Worm (Caenorhabditis elegans): ENCODE results near the gene mif-1.
A peak's percentile ranks its signal among the peaks of the same experiment; 100 is the strongest.

The mif-1 gene

DNA sequence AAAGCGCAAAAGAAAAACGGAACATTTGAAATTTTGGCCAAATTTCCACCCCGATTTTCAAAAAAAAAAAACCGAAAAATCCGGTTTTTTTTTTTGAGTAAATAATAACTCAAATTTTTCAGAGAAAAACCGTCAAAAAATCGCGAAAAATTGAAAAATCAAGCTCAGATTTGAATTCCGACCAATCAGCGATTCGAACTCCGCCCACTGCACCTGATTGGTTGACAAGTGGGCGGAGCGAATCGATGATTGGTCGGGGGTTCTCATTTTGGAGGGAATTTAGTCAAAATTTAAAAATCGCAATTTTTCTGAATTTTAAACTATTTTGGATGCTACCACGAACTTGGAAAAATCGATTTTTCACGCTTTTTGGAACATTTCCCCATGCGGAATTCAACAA lies 18.9 kb upstream of the mif-1 start:
- TF ChIP-seq dao-5 (tag; optimal IDR thresholded peaks at IDR 0.05), result no peak
- TF ChIP-seq him-1 (tag; optimal IDR thresholded peaks at IDR 0.05), result no peak
- no peak for TF ChIP-seq W03F9.2 (tag; optimal IDR thresholded peaks at IDR 0.05)

- TF ChIP-seq W03F9.2 (tag; optimal IDR thresholded peaks at IDR 0.05) (no peak), dao-5 (tag; optimal IDR thresholded peaks at IDR 0.05) (no peak), him-1 (tag; optimal IDR thresholded peaks at IDR 0.05) (no peak)
Measured at ce11 chrIII:11829585-11830195, 18.3 kb upstream of the mif-1 start.

DNA sequence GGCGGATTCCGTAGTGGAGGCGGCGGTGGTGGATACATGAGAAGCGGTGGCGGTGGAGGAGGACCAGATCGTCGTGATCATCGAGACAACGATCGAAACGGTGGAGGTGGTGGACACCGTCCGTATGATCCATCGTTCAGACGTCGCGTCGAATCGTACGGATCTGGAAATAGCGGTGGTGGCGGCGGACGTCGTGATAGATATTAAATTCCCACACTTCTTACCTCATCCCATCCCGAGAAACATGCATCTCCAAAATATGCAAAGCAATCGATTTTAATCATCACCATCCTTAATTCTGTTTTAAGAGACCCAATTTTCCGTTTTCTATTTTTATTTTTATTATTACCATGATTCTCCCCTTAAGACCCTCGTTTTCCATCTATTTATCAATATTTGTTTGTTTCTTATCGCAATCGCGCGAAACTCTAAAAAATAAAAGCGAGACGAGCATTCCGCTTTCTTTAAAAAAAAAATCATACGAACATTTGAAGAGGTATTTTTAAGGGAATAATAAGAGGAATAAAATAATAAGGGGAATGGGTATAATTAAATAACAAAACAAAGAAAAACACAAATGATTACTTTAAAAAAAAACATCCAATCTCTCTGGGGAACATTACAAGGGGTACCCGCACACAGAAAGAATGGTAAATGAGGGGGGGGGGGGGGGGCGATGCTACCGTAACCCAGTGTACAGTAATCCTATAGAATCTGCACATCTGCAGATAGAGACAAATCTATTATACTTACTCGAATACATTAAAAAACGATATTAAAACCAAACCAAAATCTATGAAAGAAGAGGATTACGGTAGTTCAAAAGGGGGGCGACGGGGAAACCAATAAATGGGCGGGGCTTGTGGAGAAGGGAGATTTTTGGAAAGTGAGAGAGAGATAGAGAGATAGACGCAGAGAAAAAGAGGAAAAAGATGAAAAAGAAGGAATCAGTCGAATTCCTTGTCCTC lies 17.1 kb upstream of the mif-1 start:
- no peak for TF ChIP-seq him-1 (tag; optimal IDR thresholded peaks at IDR 0.05)
- peak; percentile 60 for TF ChIP-seq dao-5 (tag; optimal IDR thresholded peaks at IDR 0.05)
- TF ChIP-seq W03F9.2 (tag; optimal IDR thresholded peaks at IDR 0.05), result no peak

- TF ChIP-seq him-1 (tag; optimal IDR thresholded peaks at IDR 0.05), result no peak
Measured at ce11 chrIII:11833449-11833848, 14.5 kb upstream of the mif-1 start.

- TF ChIP-seq dao-5 (tag; optimal IDR thresholded peaks at IDR 0.05) (no peak), W03F9.2 (tag; optimal IDR thresholded peaks at IDR 0.05) (no peak), him-1 (tag; optimal IDR thresholded peaks at IDR 0.05) (no peak)
Measured at ce11 chrIII:11834168-11834567, 13.8 kb upstream of the mif-1 start.

- TF ChIP-seq him-1 (tag; optimal IDR thresholded peaks at IDR 0.05) (no peak), W03F9.2 (tag; optimal IDR thresholded peaks at IDR 0.05) (peak; percentile 46)
Measured at ce11 chrIII:11834783-11835182, 13.2 kb upstream of the mif-1 start.

ce11 chrIII:11836054-11836453 lies 11.9 kb upstream of the mif-1 start:
- TF ChIP-seq W03F9.2 (tag; optimal IDR thresholded peaks at IDR 0.05) (no peak), dao-5 (tag; optimal IDR thresholded peaks at IDR 0.05) (no peak), him-1 (tag; optimal IDR thresholded peaks at IDR 0.05) (no peak)

ce11 chrIII:11836734-11837133 lies 11.2 kb upstream of the mif-1 start:
- no peak for TF ChIP-seq W03F9.2 (tag; optimal IDR thresholded peaks at IDR 0.05)
- TF ChIP-seq dao-5 (tag; optimal IDR thresholded peaks at IDR 0.05), result no peak
- no peak for TF ChIP-seq him-1 (tag; optimal IDR thresholded peaks at IDR 0.05)

DNA sequence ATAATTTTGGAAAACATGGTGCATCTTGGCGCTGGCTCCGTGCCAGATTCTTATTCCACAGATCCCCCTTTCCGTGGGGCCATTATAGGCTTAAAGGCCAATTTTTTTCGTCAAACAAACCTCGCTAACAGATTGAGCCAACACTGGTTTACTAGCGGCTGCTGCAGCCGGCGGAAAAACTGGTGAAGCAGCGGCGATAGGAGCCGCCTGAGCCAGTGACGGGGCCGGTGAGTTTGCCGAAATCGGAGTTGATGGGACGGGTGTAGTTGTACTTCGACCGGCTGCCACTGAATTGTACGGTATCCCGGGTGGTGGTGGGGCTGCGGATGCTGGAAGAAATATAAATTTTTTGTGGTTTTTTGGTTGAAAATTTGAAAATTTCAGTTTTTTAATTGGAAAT lies 6.2 kb upstream of the mif-1 start:
- TF ChIP-seq W03F9.2 (tag; optimal IDR thresholded peaks at IDR 0.05) (no peak), him-1 (tag; optimal IDR thresholded peaks at IDR 0.05) (no peak), dao-5 (tag; optimal IDR thresholded peaks at IDR 0.05) (no peak)

DNA sequence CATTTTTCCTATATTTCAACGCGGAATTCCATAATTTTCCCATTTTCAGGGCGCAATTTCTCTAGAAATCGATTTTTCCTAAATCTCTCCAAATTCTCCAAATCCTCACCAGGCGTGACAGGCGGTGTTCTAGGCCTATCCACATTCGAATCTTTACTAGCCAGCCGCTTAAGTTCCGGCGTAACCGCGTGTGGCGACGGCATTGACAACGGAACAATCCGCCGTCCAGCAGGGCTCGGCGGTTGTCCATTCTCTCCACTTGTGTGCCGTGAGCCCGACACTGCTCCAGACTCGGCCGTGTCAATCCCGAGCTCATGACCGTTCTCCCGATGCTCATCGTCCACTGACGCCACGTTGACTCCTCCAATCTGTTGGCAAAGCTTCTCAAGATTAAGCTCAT lies 4.9 kb upstream of the mif-1 start:
- TF ChIP-seq dao-5 (tag; optimal IDR thresholded peaks at IDR 0.05) (no peak), him-1 (tag; optimal IDR thresholded peaks at IDR 0.05) (no peak), W03F9.2 (tag; optimal IDR thresholded peaks at IDR 0.05) (no peak)

DNA sequence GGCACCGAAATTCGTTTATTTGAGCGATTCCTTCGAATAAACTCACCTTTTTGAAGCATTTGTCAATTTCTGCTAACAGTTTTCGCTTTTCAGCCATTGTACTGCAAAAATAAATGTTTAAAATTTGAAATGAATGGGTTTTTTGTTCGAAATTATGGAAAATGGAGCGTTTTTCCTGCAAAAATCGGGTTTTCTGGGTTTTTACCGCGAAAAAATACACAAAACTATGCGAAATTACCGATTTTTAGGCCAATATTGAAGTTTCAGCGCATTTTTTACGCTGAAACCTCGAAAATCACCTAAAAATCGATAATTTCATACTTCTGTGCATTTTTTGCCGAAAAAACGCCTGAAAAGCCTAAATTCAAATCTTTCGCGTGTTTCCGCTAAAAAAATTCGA lies 1.6 kb upstream of the mif-1 start, which contains the start of gene ntl-3:
Gene ntl-3, minus strand, starts transcription at position 101 of the 400 bp plus-strand sequence.
- no peak for TF ChIP-seq W03F9.2 (tag; optimal IDR thresholded peaks at IDR 0.05)
- TF ChIP-seq dao-5 (tag; optimal IDR thresholded peaks at IDR 0.05), result no peak
- no peak for TF ChIP-seq him-1 (tag; optimal IDR thresholded peaks at IDR 0.05)

DNA sequence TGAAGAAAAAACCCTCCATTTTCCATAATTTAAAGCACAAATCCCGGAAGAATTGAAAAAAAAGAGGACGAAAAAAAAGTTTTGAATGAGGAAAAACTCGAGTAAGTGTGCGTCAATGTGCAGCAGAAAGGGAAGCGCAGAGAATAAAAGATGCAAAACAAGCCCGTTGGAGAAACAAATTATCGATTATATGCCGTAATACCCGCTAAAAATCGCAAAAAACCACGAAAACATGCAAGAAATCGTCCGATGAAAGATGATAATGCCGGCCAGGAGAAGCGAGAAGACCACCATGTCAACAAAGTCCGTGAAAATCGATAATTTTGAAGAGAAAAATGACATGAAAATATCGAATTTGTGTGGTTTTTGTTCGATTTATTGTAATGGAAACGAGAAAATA lies 938 bp upstream of the mif-1 start:
- TF ChIP-seq him-1 (tag; optimal IDR thresholded peaks at IDR 0.05) (no peak), dao-5 (tag; optimal IDR thresholded peaks at IDR 0.05) (no peak), W03F9.2 (tag; optimal IDR thresholded peaks at IDR 0.05) (no peak)

ce11 chrIII:11848317-11848716 lies 365 bp downstream of the mif-1 start:
- TF ChIP-seq him-1 (tag; optimal IDR thresholded peaks at IDR 0.05) (no peak), dao-5 (tag; optimal IDR thresholded peaks at IDR 0.05) (no peak), W03F9.2 (tag; optimal IDR thresholded peaks at IDR 0.05) (no peak)

ce11 chrIII:11849590-11849989 lies 1.6 kb downstream of the mif-1 start:
- no peak for TF ChIP-seq dao-5 (tag; optimal IDR thresholded peaks at IDR 0.05)
- no peak for TF ChIP-seq him-1 (tag; optimal IDR thresholded peaks at IDR 0.05)
- TF ChIP-seq W03F9.2 (tag; optimal IDR thresholded peaks at IDR 0.05), result no peak
